Fruit fly (Drosophila melanogaster): ENCODE results near the gene pasha.

Gene pasha

DNA sequence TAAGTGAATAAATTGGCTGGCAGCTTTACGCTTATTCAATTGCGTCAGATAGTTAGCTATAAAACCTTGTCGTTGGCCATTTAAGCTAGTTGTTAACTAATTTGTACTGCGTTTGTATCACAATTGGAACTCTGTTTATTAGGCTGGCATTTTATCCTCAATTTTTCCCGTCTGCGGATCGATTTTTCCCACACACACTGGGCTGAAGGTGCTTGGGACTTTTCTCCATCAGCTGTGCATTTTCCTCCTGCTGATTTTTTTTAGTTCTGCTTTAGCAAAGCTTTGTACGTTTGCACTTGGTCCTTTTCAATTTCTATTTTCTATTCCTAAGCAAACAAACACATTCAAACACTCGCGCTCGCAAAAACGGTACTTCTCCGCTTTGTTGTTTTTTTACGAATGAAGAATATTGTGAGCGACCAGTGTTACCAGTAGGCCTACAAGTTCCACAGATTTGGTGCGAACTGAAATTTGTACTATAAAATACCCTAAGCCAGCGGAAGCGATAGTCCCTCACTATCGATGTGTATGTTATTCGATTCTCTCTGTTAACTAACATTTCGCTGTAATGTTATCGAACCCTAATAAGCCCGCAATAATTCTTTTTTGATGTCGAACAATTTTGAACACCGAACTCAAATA lies 8.2 kb upstream of the pasha start (continued):
- TF ChIP-seq CG31627 (GFP tag; optimal IDR thresholded peaks at IDR 0.05), result no peak
- TF ChIP-seq svp (GFP tag), result no peak
- no peak for TF ChIP-seq CG6808 (GFP tag; optimal IDR thresholded peaks at IDR 0.05)
- peak; percentile 3 for TF ChIP-seq CG1621 (tag; optimal IDR thresholded peaks at IDR 0.05)
- TF ChIP-seq CG10631 (GFP tag; optimal IDR thresholded peaks at IDR 0.05), result no peak
- peak; percentile 61 for TF ChIP-seq fkh (GFP tag; optimal IDR thresholded peaks at IDR 0.05)
- TF ChIP-seq CG6163 (GFP tag; IDR thresholded peaks at IDR 0.05), result no peak
- TF ChIP-seq net (GFP tag; optimal IDR thresholded peaks at IDR 0.05), result peak; percentile 29

- no peak for TF ChIP-seq CG8119 (GFP tag; IDR thresholded peaks at IDR 0.05)
- TF ChIP-seq CG6276 (GFP tag; optimal IDR thresholded peaks at IDR 0.05), result peak; percentile 31
- TF ChIP-seq spab (GFP tag; optimal IDR thresholded peaks at IDR 0.05), result peak; percentile 9
- no peak for TF ChIP-seq CG6792 (GFP tag; optimal IDR thresholded peaks at IDR 0.05)
- TF ChIP-seq CG11294 (GFP tag; IDR thresholded peaks at IDR 0.05), result no peak
- TF ChIP-seq CG15336 (GFP tag; IDR thresholded peaks at IDR 0.05), result no peak
- TF ChIP-seq fkh (GFP tag; optimal IDR thresholded peaks at IDR 0.05), result no peak
- TF ChIP-seq vri (GFP tag; optimal IDR thresholded peaks at IDR 0.05), result peak; percentile 44
- no peak for TF ChIP-seq CG7368 (GFP tag; optimal IDR thresholded peaks at IDR 0.05)
- peak; percentile 19 for TF ChIP-seq CG6854 (GFP tag; optimal IDR thresholded peaks at IDR 0.05)
- peak; percentile 17 for TF ChIP-seq CG10669 (GFP tag; optimal IDR thresholded peaks at IDR 0.05)
- TF ChIP-seq CG8632 (GFP tag; optimal IDR thresholded peaks at IDR 0.05), result no peak
- no peak for TF ChIP-seq Gug (GFP tag; IDR thresholded peaks at IDR 0.05)
- no peak for TF ChIP-seq Ets21C (GFP tag; optimal IDR thresholded peaks at IDR 0.05)
- no peak for TF ChIP-seq achi (GFP tag; optimal IDR thresholded peaks at IDR 0.05)
- TF ChIP-seq CG4318 (GFP tag; optimal IDR thresholded peaks at IDR 0.05), result no peak
- TF ChIP-seq CG3032 (tag; optimal IDR thresholded peaks at IDR 0.05), result peak; percentile 25
- no peak for TF ChIP-seq eg (GFP tag; IDR thresholded peaks at IDR 0.05)
- TF ChIP-seq CG31627 (GFP tag; optimal IDR thresholded peaks at IDR 0.05), result no peak
- TF ChIP-seq CG11762 (GFP tag; optimal IDR thresholded peaks at IDR 0.05; ENCODE audit: insufficient read depth), result no peak
- no peak for TF ChIP-seq CG9139 (GFP tag; optimal IDR thresholded peaks at IDR 0.05)
- TF ChIP-seq acj6 (GFP tag; optimal IDR thresholded peaks at IDR 0.05), result no peak
- TF ChIP-seq Sox14 (GFP tag; optimal IDR thresholded peaks at IDR 0.05), result peak; percentile 81
- TF ChIP-seq Sox15 (GFP tag; optimal IDR thresholded peaks at IDR 0.05), result no peak
- no peak for TF ChIP-seq CG10631 (GFP tag; optimal IDR thresholded peaks at IDR 0.05)
- TF ChIP-seq fd59A (GFP tag; optimal IDR thresholded peaks at IDR 0.05), result no peak
- no peak for TF ChIP-seq CG8319 (GFP tag; optimal IDR thresholded peaks at IDR 0.05)
- no peak for TF ChIP-seq topi (GFP tag; optimal IDR thresholded peaks at IDR 0.05)
- peak in 1 of 2 experiments; percentile 27 for TF ChIP-seq salr (GFP tag; optimal IDR thresholded peaks at IDR 0.05)
- TF ChIP-seq net (GFP tag; optimal IDR thresholded peaks at IDR 0.05), result peak; percentile 42
- no peak for TF ChIP-seq Blimp-1 (GFP tag; optimal IDR thresholded peaks at IDR 0.05)
- peak; percentile 84 for TF ChIP-seq svp (GFP tag)
- peak; percentile 6 for TF ChIP-seq esn (GFP tag; optimal IDR thresholded peaks at IDR 0.05)
- peak; percentile 37 to 45 for TF ChIP-seq ss (GFP tag; optimal IDR thresholded peaks at IDR 0.05)
- TF ChIP-seq Ets96B (tag; optimal IDR thresholded peaks at IDR 0.05), result peak; percentile 14
- TF ChIP-seq Smox (GFP tag; optimal IDR thresholded peaks at IDR 0.05), result no peak
- TF ChIP-seq Hr39 (GFP tag; optimal IDR thresholded peaks at IDR 0.05), result no peak
- TF ChIP-seq Hr38 (GFP tag; optimal IDR thresholded peaks at IDR 0.05), result no peak
- no peak for TF ChIP-seq pdm3 (GFP tag; optimal IDR thresholded peaks at IDR 0.05)
- peak; percentile 84 for TF ChIP-seq dsx (GFP tag; optimal IDR thresholded peaks at IDR 0.05; ENCODE audit: poor library complexity, severe bottlenecking)
- TF ChIP-seq CG16779 (tag; optimal IDR thresholded peaks at IDR 0.05), result peak; percentile 5
- TF ChIP-seq cyc (GFP tag; optimal IDR thresholded peaks at IDR 0.05), result no peak
- no peak for TF ChIP-seq dac (GFP tag; optimal IDR thresholded peaks at IDR 0.05)
Observed at dm6 chr3R:31610639-31611594, 6.9 kb upstream of the pasha start, which contains the start of gene Med. TSS of gene Med (plus strand) at chr3R:31611046.

All from whole organism, prepupa.